Worm (Caenorhabditis elegans) whole organism, L4 larva: Measurements from ENCODE around the gene gpx-4.

Source experiments
- Y5F2A.4 ChIP-seq: fragments of 200-800 bp; sonication (Bioruptor generic); optimal IDR thresholded peaks from 2 replicates; lab custom pipeline; 2018; ENCODE audit warnings: mild to moderate bottlenecking, missing genetic modification characterization, missing compliant biosample characterization
- aly-2 ChIP-seq: sonication (generic microtip); optimal IDR thresholded peaks from 2 replicates; lab custom pipeline; 2018; ENCODE audit warnings: missing biosample characterization, missing genetic modification characterization
- attf-4 ChIP-seq: sonication (generic microtip); optimal IDR thresholded peaks from 3 replicates; lab custom pipeline; 2017; ENCODE audit warnings: missing biosample characterization, missing genetic modification characterization
- ceh-82 ChIP-seq: sonication (generic microtip); optimal IDR thresholded peaks from 2 replicates; lab custom pipeline; 2017; ENCODE audit warnings: missing biosample characterization, missing genetic modification characterization
- ces-1 ChIP-seq: fragments of 150-350 bp; sonication (generic microtip); optimal IDR thresholded peaks from 4 replicates; lab custom pipeline; 2014; ENCODE audit warnings: missing biosample characterization, missing genetic modification reagents, missing genetic modification characterization
- duxl-1 ChIP-seq: sonication (generic microtip); optimal IDR thresholded peaks from 2 replicates; lab custom pipeline; 2016; ENCODE audit warnings: mild to moderate bottlenecking, missing genetic modification characterization, moderate library complexity, missing compliant biosample characterization; ENCODE audit not compliant: poor library complexity
- fos-1 ChIP-seq: fragments of 150-350 bp; optimal IDR thresholded peaks from 2 replicates; lab custom pipeline; 2014; ENCODE audit warnings: missing biosample characterization, missing genetic modification characterization
- lin-39 ChIP-seq: fragments of 150-350 bp; optimal IDR thresholded peaks from 2 replicates; lab custom pipeline; 2014; ENCODE audit warnings: missing biosample characterization, missing genetic modification reagents, missing genetic modification characterization
- nhr-25 ChIP-seq: sonication (generic microtip); optimal IDR thresholded peaks from 2 replicates; lab custom pipeline; 2017; ENCODE audit warnings: missing genetic modification characterization, mild to moderate bottlenecking, missing compliant biosample characterization, antibody characterized with exemption, moderate library complexity, borderline replicate concordance; ENCODE audit not compliant: insufficient read depth
- zag-1 ChIP-seq: fragments of 150-350 bp; optimal IDR thresholded peaks from 2 replicates; lab custom pipeline; 2014; ENCODE audit warnings: missing biosample characterization, missing genetic modification characterization
- ztf-11 ChIP-seq: fragments of 150-350 bp; optimal IDR thresholded peaks from 2 replicates; lab custom pipeline; 2014; ENCODE audit warnings: missing biosample characterization, missing genetic modification characterization

- no peak for TF ChIP-seq aly-2 (tag; lab: Kevin White, UChicago)
- TF ChIP-seq ztf-11 (tag; lab: Kevin White, UChicago) = no peak
- TF ChIP-seq nhr-25 (tag; lab: Kevin White, UChicago) = no peak
- TF ChIP-seq zag-1 (tag; lab: Kevin White, UChicago) = no peak
- TF ChIP-seq duxl-1 (tag; lab: Kevin White, UChicago) = no peak
- no peak for TF ChIP-seq ceh-82 (tag; lab: Kevin White, UChicago)
- no peak for TF ChIP-seq lin-39
- no peak for TF ChIP-seq attf-4 (tag; lab: Kevin White, UChicago)
- no peak for TF ChIP-seq ces-1 (GFP tag; lab: Kevin White, UChicago)
- TF ChIP-seq fos-1 (tag; lab: Kevin White, UChicago) = no peak
- TF ChIP-seq Y5F2A.4 (GFP tag; lab: Kevin White, UChicago) = no peak
Measured at ce11 chrIV:2712935-2713334, 38.1 kb upstream of the gpx-4 start, which contains the start of gene Y94H6A.12.
